Worm (Caenorhabditis elegans) whole organism, early embryonic: ENCODE results near the gene atp-2.

ENCODE experiments used
- B0310.2 ChIP-seq: sonication (generic microtip); optimal IDR thresholded peaks from 2 replicates; lab custom pipeline; 2016; ENCODE audit warnings: mild to moderate bottlenecking, missing genetic modification characterization, missing compliant biosample characterization
- F13C5.2 ChIP-seq: sonication (generic microtip); optimal IDR thresholded peaks from 2 replicates; lab custom pipeline; 2017; ENCODE audit warnings: mild to moderate bottlenecking, missing genetic modification characterization, inconsistent platforms, missing compliant biosample characterization
- aly-1 ChIP-seq: sonication (generic microtip); optimal IDR thresholded peaks from 2 replicates; lab custom pipeline; 2016; ENCODE audit warnings: missing genetic modification characterization, missing compliant biosample characterization
- ama-1 ChIP-seq: fragments of 150-350 bp; optimal IDR thresholded peaks from 2 replicates; lab custom pipeline; 2014
- ceh-13 ChIP-seq: fragments of 200-800 bp; sonication (Bioruptor generic); optimal IDR thresholded peaks from 2 replicates; lab custom pipeline; 2018; ENCODE audit warnings: mild to moderate bottlenecking, missing genetic modification characterization, missing compliant biosample characterization
- ceh-36 ChIP-seq: sonication (generic microtip); optimal IDR thresholded peaks from 2 replicates; lab custom pipeline; 2016; ENCODE audit warnings: missing genetic modification characterization, inconsistent platforms, missing compliant biosample characterization
- ets-7 ChIP-seq: sonication (generic microtip); optimal IDR thresholded peaks from 2 replicates; lab custom pipeline; 2016; ENCODE audit warnings: missing genotype, missing genetic modification characterization, missing compliant biosample characterization
- flt-1 ChIP-seq: fragments of 200-800 bp; sonication (Bioruptor generic); IDR thresholded peaks from 2 replicates; pipeline ENCODE4 v1.3.6; 2022; ENCODE audit warnings: missing genetic modification characterization, missing compliant biosample characterization
- hmbx-1 ChIP-seq: sonication (generic microtip); optimal IDR thresholded peaks from 2 replicates; lab custom pipeline; 2016; ENCODE audit warnings: mild to moderate bottlenecking, missing genetic modification characterization, missing compliant biosample characterization
- hmg-4 ChIP-seq: fragments of 200-800 bp; sonication (Bioruptor generic); optimal IDR thresholded peaks from 2 replicates; lab custom pipeline; 2018; ENCODE audit warnings: mild to moderate bottlenecking, missing genetic modification characterization, missing compliant biosample characterization
- hnd-1 ChIP-seq: sonication (generic microtip); optimal IDR thresholded peaks from 2 replicates; lab custom pipeline; 2016; ENCODE audit warnings: missing genetic modification characterization, missing compliant biosample characterization
- pes-1 ChIP-seq: fragments of 200-800 bp; sonication (Bioruptor generic); IDR thresholded peaks from 2 replicates; pipeline ENCODE4 v1.3.6; 2022; ENCODE audit warnings: missing genetic modification reagents, missing genetic modification characterization, missing compliant biosample characterization
- scrt-1 ChIP-seq: fragments of 200-800 bp; sonication (Bioruptor generic); IDR thresholded peaks from 2 replicates; pipeline ENCODE4 v1.3.6; 2022; ENCODE audit warnings: missing genetic modification characterization, missing compliant biosample characterization
- sea-1 ChIP-seq: fragments of 200-800 bp; sonication (Bioruptor generic); conservative IDR thresholded peaks from 2 replicates; pipeline ENCODE4 v1.3.6; 2022; ENCODE audit warnings: missing genetic modification characterization, missing compliant biosample characterization
- tbx-11 ChIP-seq: fragments of 200-800 bp; sonication (Bioruptor generic); IDR thresholded peaks from 2 replicates; pipeline ENCODE4 v1.3.6; 2022; ENCODE audit warnings: missing genetic modification characterization, missing compliant biosample characterization
- tbx-37 ChIP-seq: fragments of 200-800 bp; sonication (Bioruptor generic); conservative IDR thresholded peaks from 2 replicates; pipeline ENCODE4 v1.3.6; 2022; ENCODE audit warnings: missing genetic modification reagents, missing genetic modification characterization, missing compliant biosample characterization
- tra-4 ChIP-seq: sonication (generic microtip); optimal IDR thresholded peaks from 2 replicates; lab custom pipeline; 2017; ENCODE audit warnings: missing genetic modification characterization, missing compliant biosample characterization

Gene atp-2

ce11 chrIII:5227831-5228467 lies at the start of gene atp-2, which contains the start of the genes C34E10.12 and C34E10.10:
atp-2 (plus strand) TSS chrIII:5228417.
C34E10.12 (minus strand) TSS chrIII:5227881.
C34E10.10 (minus strand) TSS chrIII:5227884.
- TF ChIP-seq ceh-36 (tag; lab: Kevin White, UChicago) (no peak), hmg-4 (GFP tag; lab: Kevin White, UChicago) (peak; percentile 14), B0310.2 (tag; lab: Kevin White, UChicago) (no peak), flt-1 (GFP tag; lab: Robert Waterston, UW) (no peak), pes-1 (GFP tag; lab: Robert Waterston, UW) (peak; percentile 51; the same call in 1 of the 2 replicates), ceh-13 (no peak), hnd-1 (tag; lab: Kevin White, UChicago) (no peak), sea-1 (GFP tag; lab: Robert Waterston, UW) (no peak), aly-1 (tag; lab: Kevin White, UChicago) (no peak), F13C5.2 (tag; lab: Kevin White, UChicago) (peak; percentile 75), ama-1 (lab: Kevin White, UChicago) (no peak), scrt-1 (GFP tag; lab: Robert Waterston, UW) (no peak), ets-7 (tag; lab: Kevin White, UChicago) (no peak), tbx-37 (GFP tag; lab: Robert Waterston, UW) (no peak), hmbx-1 (tag; lab: Kevin White, UChicago) (no peak)

ce11 chrIII:5179166-5179565 lies 49.1 kb upstream of the atp-2 start:
- TF ChIP-seq hmbx-1 (tag; lab: Kevin White, UChicago) (no peak), flt-1 (GFP tag; lab: Robert Waterston, UW) (no peak), hnd-1 (tag; lab: Kevin White, UChicago) (no peak), ceh-13 (no peak), ama-1 (lab: Kevin White, UChicago) (no peak), ets-7 (tag; lab: Kevin White, UChicago) (no peak), hmg-4 (GFP tag; lab: Kevin White, UChicago) (no peak)

- TF ChIP-seq ceh-13 (no peak), tra-4 (tag; lab: Kevin White, UChicago) (no peak), ama-1 (lab: Kevin White, UChicago) (no peak), hmg-4 (GFP tag; lab: Kevin White, UChicago) (no peak), tbx-37 (GFP tag; lab: Robert Waterston, UW) (no peak), hmbx-1 (tag; lab: Kevin White, UChicago) (no peak), ets-7 (tag; lab: Kevin White, UChicago) (no peak), B0310.2 (tag; lab: Kevin White, UChicago) (no peak), F13C5.2 (tag; lab: Kevin White, UChicago) (no peak), hnd-1 (tag; lab: Kevin White, UChicago) (no peak), pes-1 (GFP tag; lab: Robert Waterston, UW) (no peak), flt-1 (GFP tag; lab: Robert Waterston, UW) (no peak), scrt-1 (GFP tag; lab: Robert Waterston, UW) (no peak), ceh-36 (tag; lab: Kevin White, UChicago) (no peak)
Observed at ce11 chrIII:5180588-5180987, 47.6 kb upstream of the atp-2 start.

ce11 chrIII:5181217-5181616 lies 47.0 kb upstream of the atp-2 start:
- no peak for TF ChIP-seq scrt-1 (GFP tag; lab: Robert Waterston, UW)
- TF ChIP-seq tbx-37 (GFP tag; lab: Robert Waterston, UW) = no peak
- TF ChIP-seq B0310.2 (tag; lab: Kevin White, UChicago) = no peak
- TF ChIP-seq ets-7 (tag; lab: Kevin White, UChicago) = no peak
- no peak for TF ChIP-seq flt-1 (GFP tag; lab: Robert Waterston, UW)
- TF ChIP-seq ceh-13 = no peak
- no peak for TF ChIP-seq hmbx-1 (tag; lab: Kevin White, UChicago)
- TF ChIP-seq F13C5.2 (tag; lab: Kevin White, UChicago) = no peak
- no peak for TF ChIP-seq sea-1 (GFP tag; lab: Robert Waterston, UW)
- TF ChIP-seq aly-1 (tag; lab: Kevin White, UChicago) = no peak
- TF ChIP-seq hnd-1 (tag; lab: Kevin White, UChicago) = no peak
- no peak for TF ChIP-seq tra-4 (tag; lab: Kevin White, UChicago)
- no peak for TF ChIP-seq tbx-11
- no peak for TF ChIP-seq ama-1 (lab: Kevin White, UChicago)
- no peak for TF ChIP-seq ceh-36 (tag; lab: Kevin White, UChicago)

- no peak for TF ChIP-seq hmbx-1 (tag; lab: Kevin White, UChicago)
- no peak for TF ChIP-seq flt-1 (GFP tag; lab: Robert Waterston, UW)
- no peak for TF ChIP-seq ceh-13
- TF ChIP-seq tbx-37 (GFP tag; lab: Robert Waterston, UW) = no peak
- no peak for TF ChIP-seq ets-7 (tag; lab: Kevin White, UChicago)
- TF ChIP-seq B0310.2 (tag; lab: Kevin White, UChicago) = no peak
- no peak for TF ChIP-seq hmg-4 (GFP tag; lab: Kevin White, UChicago)
- TF ChIP-seq ama-1 (lab: Kevin White, UChicago) = no peak
- no peak for TF ChIP-seq sea-1 (GFP tag; lab: Robert Waterston, UW)
- TF ChIP-seq F13C5.2 (tag; lab: Kevin White, UChicago) = no peak
- TF ChIP-seq scrt-1 (GFP tag; lab: Robert Waterston, UW) = no peak
Observed at ce11 chrIII:5181641-5182040, 46.6 kb upstream of the atp-2 start.

- TF ChIP-seq ceh-13 = no peak
Observed at ce11 chrIII:5183372-5183771, 44.8 kb upstream of the atp-2 start.

- TF ChIP-seq hmg-4 (GFP tag; lab: Kevin White, UChicago) (no peak), ceh-36 (tag; lab: Kevin White, UChicago) (no peak), ceh-13 (no peak), ama-1 (lab: Kevin White, UChicago) (no peak), flt-1 (GFP tag; lab: Robert Waterston, UW) (no peak), tbx-11 (no peak), scrt-1 (GFP tag; lab: Robert Waterston, UW) (no peak), tbx-37 (GFP tag; lab: Robert Waterston, UW) (no peak), aly-1 (tag; lab: Kevin White, UChicago) (no peak), F13C5.2 (tag; lab: Kevin White, UChicago) (no peak), ets-7 (tag; lab: Kevin White, UChicago) (no peak)
Observed at ce11 chrIII:5185620-5186019, 42.6 kb upstream of the atp-2 start, which contains the start of gene pup-2. pup-2 (plus strand) TSS chrIII:5185920.
